Fruit fly (Drosophila melanogaster): Measurements from ENCODE around the gene CG10375.

The CG10375 gene

DNA sequence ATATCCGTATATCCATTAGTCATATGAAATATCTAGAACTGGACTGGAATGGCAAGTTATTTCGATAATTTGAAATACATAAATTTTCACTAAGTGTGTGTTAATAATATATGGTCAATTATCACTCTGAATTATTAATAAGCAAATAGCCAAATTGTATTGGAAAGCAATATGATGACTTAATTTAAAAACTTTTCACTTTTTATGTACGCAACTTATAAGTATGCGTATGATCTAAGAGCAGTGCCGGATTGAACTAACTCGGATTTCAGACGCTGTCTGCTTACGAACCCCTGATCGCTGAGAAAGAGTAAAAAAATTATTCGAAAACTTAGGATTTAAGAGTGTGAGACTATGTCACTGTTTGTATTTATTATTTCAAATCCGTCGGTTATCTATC, 46.0 kb upstream of the CG10375 start, which contains the start of gene CG10232:
Gene CG10232, minus strand, starts transcription at position 101 of the 400 bp plus-strand sequence.
- TF ChIP-seq Ptx1 (GFP tag; IDR thresholded peaks at IDR 0.05) (no peak), pb (GFP tag; optimal IDR thresholded peaks at IDR 0.05) (no peak), Lpt (GFP tag; optimal IDR thresholded peaks at IDR 0.05) (no peak), hkb (optimal IDR thresholded peaks at IDR 0.05) (no peak), hkb (GFP tag; IDR thresholded peaks at IDR 0.05) (no peak), Dll (GFP tag; IDR thresholded peaks at IDR 0.05; ENCODE audit: partially characterized antibody) (no peak), zf30C (GFP tag; optimal IDR thresholded peaks at IDR 0.05) (no peak), CG14441 (GFP tag; IDR thresholded peaks at IDR 0.05) (no peak)

DNA sequence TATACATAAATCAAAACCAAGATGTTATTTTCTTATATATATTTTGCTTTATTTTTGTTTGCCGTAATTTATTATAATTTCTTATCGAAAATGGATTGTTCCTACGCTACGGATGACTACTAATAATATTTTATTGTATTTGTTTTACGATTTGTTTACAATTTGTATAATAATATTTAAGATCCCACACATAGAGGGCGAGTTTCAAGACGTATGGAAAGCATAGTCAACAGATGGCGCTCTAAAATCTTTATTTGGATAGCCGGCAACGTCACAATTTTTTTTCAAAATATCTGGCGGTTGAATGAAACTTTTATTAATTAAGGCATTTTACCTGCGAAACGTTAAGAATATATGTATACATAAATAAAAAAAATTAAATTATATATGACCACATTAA, 45.6 kb upstream of the CG10375 start:
- TF ChIP-seq E2f1 (GFP tag; IDR thresholded peaks at IDR 0.05) (no peak), Optix (GFP tag; IDR thresholded peaks at IDR 0.05) (no peak), fd64A (GFP tag; optimal IDR thresholded peaks at IDR 0.05) (no peak), CG17385 (GFP tag; optimal IDR thresholded peaks at IDR 0.05) (no peak), amos (GFP tag; IDR thresholded peaks at IDR 0.05; ENCODE audit: partially characterized antibody) (no peak), disco-r (GFP tag; optimal IDR thresholded peaks at IDR 0.05) (no peak), caup (GFP tag; optimal IDR thresholded peaks at IDR 0.05; ENCODE audit: severe bottlenecking) (no peak), D19A (tag; optimal IDR thresholded peaks at IDR 0.05) (peak; percentile 51), CG13424 (tag; optimal IDR thresholded peaks at IDR 0.05) (peak; percentile 33), Sry-δ (GFP tag; optimal IDR thresholded peaks at IDR 0.05) (no peak), CG10543 (GFP tag; optimal IDR thresholded peaks at IDR 0.05) (no peak), Gsc (GFP tag; IDR thresholded peaks at IDR 0.05) (no peak), pfk (GFP tag; optimal IDR thresholded peaks at IDR 0.05) (no peak), CG3838 (GFP tag; optimal IDR thresholded peaks at IDR 0.05) (no peak), ase (GFP tag; IDR thresholded peaks at IDR 0.05) (no peak), CG11247 (GFP tag; IDR thresholded peaks at IDR 0.05) (no peak), peb (GFP tag; IDR thresholded peaks at IDR 0.05) (no peak), CG12769 (tag; optimal IDR thresholded peaks at IDR 0.05) (peak; percentile 24), nmo (GFP tag; optimal IDR thresholded peaks at IDR 0.05) (peak; percentile 50), YL-1 (GFP tag; optimal IDR thresholded peaks at IDR 0.05) (no peak), HLH4C (GFP tag; IDR thresholded peaks at IDR 0.05; ENCODE audit: partially characterized antibody) (no peak), CrebB (tag; optimal IDR thresholded peaks at IDR 0.05) (no peak), pros (GFP tag; optimal IDR thresholded peaks at IDR 0.05) (peak; percentile 80), knrl (GFP tag; IDR thresholded peaks at IDR 0.05; ENCODE audit: partially characterized antibody) (no peak; the same call in 2 of the 3 replicates), CG11093 (GFP tag; IDR thresholded peaks at IDR 0.05) (no peak), CG6654 (GFP tag; optimal IDR thresholded peaks at IDR 0.05) (no peak), CG10565 (GFP tag; optimal IDR thresholded peaks at IDR 0.05) (no peak), CG18476 (GFP tag; optimal IDR thresholded peaks at IDR 0.05) (peak; percentile 11), gce (GFP tag; IDR thresholded peaks at IDR 0.05) (no peak), yki (optimal IDR thresholded peaks at IDR 0.05) (no peak), Taf1 (GFP tag; IDR thresholded peaks at IDR 0.05) (no peak), Lpt (GFP tag; optimal IDR thresholded peaks at IDR 0.05) (no peak), CG17802 (tag; optimal IDR thresholded peaks at IDR 0.05) (no peak), CG13296 (GFP tag; optimal IDR thresholded peaks at IDR 0.05) (peak; percentile 19), CG17568 (GFP tag; optimal IDR thresholded peaks at IDR 0.05) (no peak), CG34224 (GFP tag; IDR thresholded peaks at IDR 0.05; ENCODE audit: partially characterized antibody) (no peak), dysf (GFP tag; IDR thresholded peaks at IDR 0.05) (no peak), CG18619 (GFP tag; optimal IDR thresholded peaks at IDR 0.05) (peak; percentile 2), B-H1 (GFP tag; IDR thresholded peaks at IDR 0.05) (no peak), Elba2 (GFP tag; optimal IDR thresholded peaks at IDR 0.05) (no peak), insv (GFP tag; optimal IDR thresholded peaks at IDR 0.05) (no peak), CG9437 (GFP tag; optimal IDR thresholded peaks at IDR 0.05) (no peak), Dp (GFP tag; optimal IDR thresholded peaks at IDR 0.05) (peak; percentile 95)

Measured in whole organism, embryonic.